Fruit fly (Drosophila melanogaster) S2 (cell line): ENCODE data around the gene Smg6.

Experiments
- CG8478 ChIP-seq: fragments of >200 bp; optimal IDR thresholded peaks from 2 replicates; lab custom pipeline; 2018
- CTCF ChIP-seq, 2 experiments: fragments of >200 bp; optimal IDR thresholded peaks; 2 replicates each; lab custom pipeline; 2018

- TF ChIP-seq CG8478 (lab: Kevin White, UChicago) (no peak), CTCF (optimal IDR thresholded peaks at IDR 0.05; lab: Kevin White, UChicago) (no peak)
Observed at dm6 chr3R:25049383-25049741, 16.1 kb upstream of the Smg6 start, which contains the start of gene CG11791.
